Fruit fly (Drosophila melanogaster): ENCODE measurements around the gene tbc.
A peak's percentile ranks its signal among the peaks of the same experiment; 100 is the strongest.

DNA sequence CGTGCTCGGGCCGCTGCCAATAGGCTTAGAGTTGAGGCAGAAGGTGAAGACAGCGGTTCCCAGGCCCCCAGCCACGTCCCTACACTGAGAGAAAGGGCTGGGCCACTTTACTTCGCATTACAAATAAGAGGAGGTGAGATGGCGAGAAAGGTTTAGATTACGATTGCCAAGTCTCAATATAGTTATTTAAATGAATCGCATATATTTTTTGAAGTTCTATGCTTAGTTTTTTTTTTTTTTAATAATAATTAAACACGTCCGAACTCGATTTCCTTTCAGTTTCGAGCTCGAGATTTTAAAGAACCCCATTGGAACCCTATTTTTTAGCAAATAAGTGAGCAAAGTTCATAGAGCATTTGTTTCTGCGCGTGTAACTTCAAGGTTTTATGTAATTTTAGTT lies 58.7 kb downstream of the tbc start:
- TF ChIP-seq h (GFP tag; optimal IDR thresholded peaks at IDR 0.05) (peak; percentile 13), Hr78 (GFP tag; optimal IDR thresholded peaks at IDR 0.05) (no peak), usp (GFP tag; optimal IDR thresholded peaks at IDR 0.05) (no peak), Vsx2 (GFP tag; optimal IDR thresholded peaks at IDR 0.05; ENCODE audit: partially characterized antibody) (no peak), woc (GFP tag; optimal IDR thresholded peaks at IDR 0.05) (no peak), jim (GFP tag; optimal IDR thresholded peaks at IDR 0.05) (no peak), pan (optimal IDR thresholded peaks at IDR 0.05) (no peak), CG9705 (GFP tag; optimal IDR thresholded peaks at IDR 0.05) (no peak), foxo (GFP tag; optimal IDR thresholded peaks at IDR 0.05) (peak in 1 of 2 experiments; percentile 40), rgr (GFP tag; optimal IDR thresholded peaks at IDR 0.05) (peak; percentile 15), dmrt93B (GFP tag; optimal IDR thresholded peaks at IDR 0.05) (no peak), Dfd (GFP tag; optimal IDR thresholded peaks at IDR 0.05) (no peak), psq (GFP tag; optimal IDR thresholded peaks at IDR 0.05) (no peak)

All from whole organism, wandering third instar larva.